Worm (Caenorhabditis elegans): ENCODE data around the gene F49H12.4.

DNA sequence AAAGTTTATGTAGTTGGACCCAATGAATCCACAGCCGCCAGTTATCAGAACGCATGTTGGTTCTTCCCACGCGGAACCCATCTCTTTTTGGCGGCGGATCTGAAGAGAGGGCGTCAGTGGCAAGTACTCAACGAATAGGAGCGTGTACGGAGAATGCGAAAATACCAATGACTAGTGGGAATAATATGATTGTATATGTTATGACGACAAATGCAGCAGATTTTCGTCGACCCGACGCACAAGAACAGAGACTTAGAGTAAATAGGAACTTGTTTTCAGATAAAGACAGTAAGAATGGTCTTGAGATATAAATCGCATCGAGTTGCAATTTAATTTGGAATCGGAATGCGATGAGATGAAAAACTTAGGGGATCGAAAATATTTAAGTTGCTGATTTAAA, 33.4 kb downstream of the F49H12.4 start, which contains the start of gene bus-5:
- TF ChIP-seq unc-39 (tag; optimal IDR thresholded peaks at IDR 0.05) (no peak), sma-3 (GFP tag; optimal IDR thresholded peaks at IDR 0.05) (no peak), alr-1 (tag; optimal IDR thresholded peaks at IDR 0.05) (no peak), crh-2 (tag; optimal IDR thresholded peaks at IDR 0.05) (no peak), ceh-82 (tag; optimal IDR thresholded peaks at IDR 0.05) (no peak), ceh-16 (tag; optimal IDR thresholded peaks at IDR 0.05) (no peak), lin-11 (tag; optimal IDR thresholded peaks at IDR 0.05) (no peak), egl-27 (tag; optimal IDR thresholded peaks at IDR 0.05) (no peak), lin-39 (tag; optimal IDR thresholded peaks at IDR 0.05) (no peak), lin-13 (GFP tag; optimal IDR thresholded peaks at IDR 0.05) (no peak), dmd-4 (tag; optimal IDR thresholded peaks at IDR 0.05) (no peak)
